Fruit fly (Drosophila melanogaster): Measurements from ENCODE around the gene Hr78.

dm6 chr3L:21471895-21472294, 25.4 kb downstream of the Hr78 start:
- no peak for TF ChIP-seq fd96Ca (GFP tag; IDR thresholded peaks at IDR 0.05)
- no peak for TF ChIP-seq Snoo (tag; optimal IDR thresholded peaks at IDR 0.05)
- TF ChIP-seq CG15710 (tag; optimal IDR thresholded peaks at IDR 0.05): no peak
- no peak for TF ChIP-seq CG9948 (tag; optimal IDR thresholded peaks at IDR 0.05)
- TF ChIP-seq EcR (GFP tag; optimal IDR thresholded peaks at IDR 0.05): no peak
- no peak for TF ChIP-seq CG17806 (tag; optimal IDR thresholded peaks at IDR 0.05)
- TF ChIP-seq Pif1A (GFP tag; optimal IDR thresholded peaks at IDR 0.05): no peak
- TF ChIP-seq CG8301 (tag; optimal IDR thresholded peaks at IDR 0.05): no peak
- no peak for TF ChIP-seq rn (GFP tag; IDR thresholded peaks at IDR 0.05)
- no peak for TF ChIP-seq D1 (tag; optimal IDR thresholded peaks at IDR 0.05)
- TF ChIP-seq CG34367 (tag; optimal IDR thresholded peaks at IDR 0.05): no peak
- TF ChIP-seq CG14655 (GFP tag; optimal IDR thresholded peaks at IDR 0.05): no peak
- no peak for TF ChIP-seq CG12605 (GFP tag; IDR thresholded peaks at IDR 0.05)
- TF ChIP-seq CG32121 (GFP tag; IDR thresholded peaks at IDR 0.05): no peak

All from whole organism, pupa.